Worm (Caenorhabditis elegans): Measurements from ENCODE around the gene ifc-1.

Gene ifc-1

ce11 chrV:2927553-2927952 lies 46.4 kb downstream of the ifc-1 start, which contains the start of gene C31B8.12:
Gene C31B8.12 (minus strand): TSS chrV:2927653.
- TF ChIP-seq zip-4 (GFP tag; optimal IDR thresholded peaks at IDR 0.05) (no peak), grh-1 (GFP tag; IDR thresholded peaks at IDR 0.05) (no peak), isw-1 (GFP tag; IDR thresholded peaks at IDR 0.05) (no peak), unc-62 (GFP tag; optimal IDR thresholded peaks at IDR 0.05) (no peak)

ce11 chrV:2929753-2930152 lies 48.6 kb downstream of the ifc-1 start, which contains the start of gene C31B8.16:
Gene C31B8.16 (plus strand): TSS chrV:2930053.
- TF ChIP-seq egl-13 (tag; optimal IDR thresholded peaks at IDR 0.05) = no peak
- no peak for TF ChIP-seq nhr-19 (GFP tag; conservative IDR thresholded peaks at IDR 0.05)
- no peak for TF ChIP-seq skn-1 (tag; optimal IDR thresholded peaks at IDR 0.05)
- TF ChIP-seq unc-130 (tag; optimal IDR thresholded peaks at IDR 0.05) = no peak
- no peak for TF ChIP-seq efl-1 (optimal IDR thresholded peaks at IDR 0.05)
- no peak for TF ChIP-seq efl-1 (GFP tag; optimal IDR thresholded peaks at IDR 0.05 in 1 of 2)
- no peak for TF ChIP-seq zip-4 (GFP tag; optimal IDR thresholded peaks at IDR 0.05)
- no peak for TF ChIP-seq ama-1 (optimal IDR thresholded peaks at IDR 0.05)
- TF ChIP-seq nhr-71 (tag; optimal IDR thresholded peaks at IDR 0.05) = no peak
- TF ChIP-seq mdl-1 (tag; optimal IDR thresholded peaks at IDR 0.05) = no peak
- TF ChIP-seq mep-1 (tag; optimal IDR thresholded peaks at IDR 0.05) = no peak
- TF ChIP-seq irx-1 (tag; optimal IDR thresholded peaks at IDR 0.05) = no peak
- no peak for TF ChIP-seq Y116A8C.19 (tag; optimal IDR thresholded peaks at IDR 0.05; ENCODE audit: borderline replicate concordance)
- TF ChIP-seq aly-2 (tag; optimal IDR thresholded peaks at IDR 0.05) = no peak

- no peak for TF ChIP-seq fkh-4 (tag; optimal IDR thresholded peaks at IDR 0.05; ENCODE audit: borderline replicate concordance)
- TF ChIP-seq efl-1 (optimal IDR thresholded peaks at IDR 0.05) = no peak
- TF ChIP-seq efl-1 (GFP tag; optimal IDR thresholded peaks at IDR 0.05 in 1 of 2) = peak in 1 of 2 experiments; percentile 78
Measured at ce11 chrV:2931252-2931651, 50.1 kb downstream of the ifc-1 start, which contains the start of gene C31B8.1. Gene C31B8.1 (plus strand): TSS chrV:2931552.
